Fruit fly (Drosophila melanogaster): ENCODE data around the gene CG2200.

CG2200 gene

dm6 chrX:13131063-13131773, 37.1 kb downstream of the CG2200 start (continued):
- peak; percentile 78 for TF ChIP-seq Sry-δ (GFP tag; optimal IDR thresholded peaks at IDR 0.05)
- peak; percentile 99 for TF ChIP-seq caup (GFP tag; optimal IDR thresholded peaks at IDR 0.05; ENCODE audit: severe bottlenecking)
- TF ChIP-seq CG15696 (tag; optimal IDR thresholded peaks at IDR 0.05) = peak; percentile 96
- peak; percentile 96 for TF ChIP-seq salm (tag; optimal IDR thresholded peaks at IDR 0.05)
- peak; percentile 96 for TF ChIP-seq CG3407 (GFP tag; optimal IDR thresholded peaks at IDR 0.05)
- no peak for TF ChIP-seq Lpt (GFP tag; optimal IDR thresholded peaks at IDR 0.05)
- TF ChIP-seq zf30C (GFP tag; optimal IDR thresholded peaks at IDR 0.05) = peak; percentile 42
- TF ChIP-seq dmrt11E (tag; optimal IDR thresholded peaks at IDR 0.05) = peak; percentile 95
- peak; percentile 74 for TF ChIP-seq CTCF (GFP tag; optimal IDR thresholded peaks at IDR 0.05)
- no peak for TF ChIP-seq pan (optimal IDR thresholded peaks at IDR 0.05)
- peak in 1 of 2 experiments; percentile 99 for TF ChIP-seq pan (GFP tag; optimal IDR thresholded peaks at IDR 0.05 in 1 of 2, IDR thresholded peaks at IDR 0.05 in 1 of 2)
- TF ChIP-seq sd (tag; optimal IDR thresholded peaks at IDR 0.05) = peak; percentile 96
- peak; percentile 97 for TF ChIP-seq CG3838 (GFP tag; optimal IDR thresholded peaks at IDR 0.05)
- no peak for TF ChIP-seq cad (GFP tag; optimal IDR thresholded peaks at IDR 0.05)
- TF ChIP-seq NC2α (GFP tag; optimal IDR thresholded peaks at IDR 0.05) = peak; percentile 96
- TF ChIP-seq crp (GFP tag; optimal IDR thresholded peaks at IDR 0.05) = peak in 1 of 2 experiments; percentile 74
- TF ChIP-seq unpg (GFP tag; optimal IDR thresholded peaks at IDR 0.05) = peak; percentile 98
- TF ChIP-seq vfl (GFP tag; optimal IDR thresholded peaks at IDR 0.05) = peak; percentile 99
- peak; percentile 95 for TF ChIP-seq ssp (GFP tag; IDR thresholded peaks at IDR 0.05)
- TF ChIP-seq CG7963 (GFP tag; IDR thresholded peaks at IDR 0.05; ENCODE audit: partially characterized antibody) = no peak
- peak; percentile 99 for TF ChIP-seq CG11723 (GFP tag; optimal IDR thresholded peaks at IDR 0.05)
- TF ChIP-seq Dbx (GFP tag; IDR thresholded peaks at IDR 0.05) = peak; percentile 99
- TF ChIP-seq Trl (optimal IDR thresholded peaks at IDR 0.05) = peak; percentile 96 to 98
- TF ChIP-seq Trl (GFP tag; optimal IDR thresholded peaks at IDR 0.05) = peak; percentile 99
- peak; percentile 100 for TF ChIP-seq lmd (GFP tag; IDR thresholded peaks at IDR 0.05)
- TF ChIP-seq ATbp (GFP tag; optimal IDR thresholded peaks at IDR 0.05) = peak; percentile 99
- TF ChIP-seq Lim3 (GFP tag; IDR thresholded peaks at IDR 0.05) = peak; percentile 97
- TF ChIP-seq Sry-β (GFP tag; optimal IDR thresholded peaks at IDR 0.05) = peak; percentile 58
- peak; percentile 98 for TF ChIP-seq kni (GFP tag; optimal IDR thresholded peaks at IDR 0.05)
- peak; percentile 41; the same call in 1 of the 2 replicates for TF ChIP-seq amos (GFP tag; IDR thresholded peaks at IDR 0.05; ENCODE audit: partially characterized antibody)
- peak; percentile 100 for TF ChIP-seq Aef1 (GFP tag; IDR thresholded peaks at IDR 0.05)
- peak; percentile 98 for TF ChIP-seq ash1 (GFP tag; optimal IDR thresholded peaks at IDR 0.05)
- TF ChIP-seq Poxn (GFP tag; IDR thresholded peaks at IDR 0.05) = peak; percentile 98
- TF ChIP-seq CG10209 (GFP tag; optimal IDR thresholded peaks at IDR 0.05) = peak; percentile 99
- TF ChIP-seq CG6813 (GFP tag; optimal IDR thresholded peaks at IDR 0.05) = peak; percentile 99
- TF ChIP-seq CG32767 (GFP tag; IDR thresholded peaks at IDR 0.05) = peak; percentile 98
- peak; percentile 99 for TF ChIP-seq CG7556 (GFP tag; optimal IDR thresholded peaks at IDR 0.05)
- TF ChIP-seq CG2875 (GFP tag; optimal IDR thresholded peaks at IDR 0.05) = peak; percentile 97
- no peak for TF ChIP-seq h (optimal IDR thresholded peaks at IDR 0.05)
- peak; percentile 99 for TF ChIP-seq Ptx1 (GFP tag; IDR thresholded peaks at IDR 0.05)
- peak; percentile 99 for TF ChIP-seq BtbVII (GFP tag; optimal IDR thresholded peaks at IDR 0.05)
- peak; percentile 99 for TF ChIP-seq CG12071 (GFP tag; optimal IDR thresholded peaks at IDR 0.05)
- TF ChIP-seq Opbp (GFP tag; IDR thresholded peaks at IDR 0.05; ENCODE audit: partially characterized antibody) = peak; percentile 59; the same call in 1 of the 3 replicates
- TF ChIP-seq CG9609 (GFP tag; optimal IDR thresholded peaks at IDR 0.05) = peak; percentile 99
- peak; percentile 99 for TF ChIP-seq CG30403 (GFP tag; optimal IDR thresholded peaks at IDR 0.05)
- peak; percentile 100 for TF ChIP-seq ind (GFP tag; optimal IDR thresholded peaks at IDR 0.05)
- TF ChIP-seq nom (GFP tag; optimal IDR thresholded peaks at IDR 0.05) = peak; percentile 73
- TF ChIP-seq CG17912 (GFP tag; optimal IDR thresholded peaks at IDR 0.05) = peak; percentile 82
- TF ChIP-seq CG17186 (GFP tag; optimal IDR thresholded peaks at IDR 0.05) = peak; percentile 89
- TF ChIP-seq rib (GFP tag; IDR thresholded peaks at IDR 0.05) = peak; percentile 99

Measured in whole organism, embryonic.